Fruit fly (Drosophila melanogaster) whole organism, embryonic: ENCODE measurements around the gene CG43131.

Source experiments
- Awh ChIP-seq: fragments of 200-800 bp; sonication (Bioruptor generic); IDR thresholded peaks from 2 replicates; pipeline ENCODE4, ENCODE4 v1.3.6; 2022; ENCODE audit warnings: missing biosample characterization, missing genetic modification characterization
- Bgb ChIP-seq: fragments of 200-800 bp; sonication (Bioruptor generic); IDR thresholded peaks from 2 replicates; pipeline ENCODE4 v1.3.6; 2022; ENCODE audit warnings: missing biosample characterization, missing genetic modification characterization; ENCODE audit not compliant: partially characterized antibody
- Blimp-1 ChIP-seq: fragments of 200-800 bp; sonication (Bioruptor generic); optimal IDR thresholded peaks from 3 replicates; lab custom pipeline; 2018; ENCODE audit warnings: missing biosample characterization, missing genetic modification characterization, mild to moderate bottlenecking, moderate library complexity, missing genetic modification reagents
- CG10267 ChIP-seq: fragments of 200-800 bp; sonication (Bioruptor generic); optimal IDR thresholded peaks from 2 replicates; lab custom pipeline; 2018; ENCODE audit warnings: missing biosample characterization, mild to moderate bottlenecking, missing genetic modification characterization, moderate library complexity
- CG10565 ChIP-seq: fragments of 200-800 bp; sonication (Bioruptor generic); optimal IDR thresholded peaks from 3 replicates; lab custom pipeline; 2016; ENCODE audit warnings: missing biosample characterization, mild to moderate bottlenecking, missing genetic modification characterization
- CG10979 ChIP-seq: fragments of 200-800 bp; sonication (Bioruptor generic); optimal IDR thresholded peaks from 2 replicates; lab custom pipeline; 2018; ENCODE audit warnings: missing biosample characterization, mild to moderate bottlenecking, missing genetic modification characterization, moderate library complexity
- CG11695 ChIP-seq: fragments of 200-800 bp; sonication (Bioruptor generic); IDR thresholded peaks from 3 replicates; pipeline ENCODE4 v1.3.6; 2022; ENCODE audit warnings: missing biosample characterization, missing genetic modification characterization
- CG12155 ChIP-seq: fragments of 200-800 bp; sonication (Bioruptor generic); optimal IDR thresholded peaks from 3 replicates; lab custom pipeline; 2016; ENCODE audit warnings: missing biosample characterization, missing genetic modification characterization
- CG13424 ChIP-seq: fragments of 200-800 bp; sonication (Bioruptor generic); optimal IDR thresholded peaks from 2 replicates; lab custom pipeline; 2019; ENCODE audit warnings: missing biosample characterization, mild to moderate bottlenecking, missing genetic modification characterization, moderate library complexity
- CG13894 ChIP-seq: fragments of 200-800 bp; sonication (Bioruptor generic); optimal IDR thresholded peaks from 3 replicates; lab custom pipeline; 2018; ENCODE audit warnings: missing biosample characterization, mild to moderate bottlenecking, missing genetic modification characterization, moderate library complexity
- CG1529 ChIP-seq: fragments of 200-800 bp; sonication (Bioruptor generic); optimal IDR thresholded peaks from 3 replicates; lab custom pipeline; 2018; ENCODE audit warnings: missing biosample characterization, missing genetic modification characterization
- CG1603 ChIP-seq: fragments of 200-800 bp; sonication (Bioruptor generic); optimal IDR thresholded peaks from 2 replicates; lab custom pipeline; 2019; ENCODE audit warnings: missing biosample characterization, mild to moderate bottlenecking, missing genetic modification characterization, moderate library complexity
- CG17829 ChIP-seq: fragments of 200-800 bp; optimal IDR thresholded peaks from 2 replicates; lab custom pipeline; 2019; ENCODE audit warnings: missing biosample characterization, mild to moderate bottlenecking, missing genetic modification characterization, moderate library complexity
- CG18262 ChIP-seq: fragments of 200-800 bp; optimal IDR thresholded peaks from 3 replicates; lab custom pipeline; 2019; ENCODE audit warnings: missing biosample characterization, mild to moderate bottlenecking, missing genetic modification characterization, moderate library complexity
- CG34422 ChIP-seq: fragments of 200-800 bp; sonication (Bioruptor generic); IDR thresholded peaks from 3 replicates; pipeline ENCODE4 v1.3.6; 2022; ENCODE audit warnings: missing biosample characterization, missing genetic modification characterization
- CG3847 ChIP-seq: fragments of 200-800 bp; sonication (Bioruptor generic); IDR thresholded peaks from 2 replicates; pipeline ENCODE4 v1.3.6; 2022; ENCODE audit warnings: missing biosample characterization, missing genetic modification characterization
- CG43689 ChIP-seq: fragments of 200-800 bp; sonication (Bioruptor generic); IDR thresholded peaks from 2 replicates; pipeline ENCODE4 v1.3.6; 2022; ENCODE audit warnings: missing biosample characterization, missing genetic modification characterization
- CG4404 ChIP-seq: fragments of 200-800 bp; sonication (Bioruptor generic); IDR thresholded peaks from 2 replicates; pipeline ENCODE4 v1.3.6; 2022; ENCODE audit warnings: missing biosample characterization, missing genetic modification characterization
- CG9437 ChIP-seq: fragments of 200-800 bp; sonication (Bioruptor generic); optimal IDR thresholded peaks from 2 replicates; lab custom pipeline; 2018; ENCODE audit warnings: missing biosample characterization, mild to moderate bottlenecking, missing genetic modification characterization
- CoRest ChIP-seq: fragments of 200-800 bp; sonication (Bioruptor generic); optimal IDR thresholded peaks from 3 replicates; lab custom pipeline; 2018; ENCODE audit warnings: missing biosample characterization, mild to moderate bottlenecking, missing genetic modification characterization, moderate library complexity
- D19A ChIP-seq: fragments of 200-800 bp; optimal IDR thresholded peaks from 3 replicates; lab custom pipeline; 2019; ENCODE audit warnings: missing biosample characterization, mild to moderate bottlenecking, missing genetic modification characterization, moderate library complexity
- Dp ChIP-seq: fragments of 200-800 bp; sonication (Bioruptor generic); optimal IDR thresholded peaks from 2 replicates; lab custom pipeline; 2018; ENCODE audit warnings: missing biosample characterization, mild to moderate bottlenecking, missing genetic modification characterization, moderate library complexity
- E2f1 ChIP-seq: fragments of 200-800 bp; sonication (Bioruptor generic); IDR thresholded peaks from 2 replicates; pipeline ENCODE4 v1.3.6; 2022; ENCODE audit warnings: missing biosample characterization, missing genetic modification characterization
- HHEX ChIP-seq: fragments of 200-800 bp; sonication (Bioruptor generic); optimal IDR thresholded peaks from 3 replicates; lab custom pipeline; 2017; ENCODE audit warnings: missing biosample characterization, mild to moderate bottlenecking, missing genetic modification characterization, missing genetic modification reagents
- HLHmδ ChIP-seq: fragments of 200-800 bp; sonication (Bioruptor generic); optimal IDR thresholded peaks from 2 replicates; lab custom pipeline; 2018; ENCODE audit warnings: missing biosample characterization, mild to moderate bottlenecking, missing genetic modification characterization, moderate library complexity
- HmgD ChIP-seq: fragments of 200-800 bp; sonication (Bioruptor generic); optimal IDR thresholded peaks from 3 replicates; lab custom pipeline; 2016; ENCODE audit warnings: missing biosample characterization, missing genetic modification characterization
- Med ChIP-seq: fragments of 200-800 bp; sonication (Bioruptor generic); peaks from one replicate; lab custom pipeline; 2016; ENCODE audit warnings: missing biosample characterization, missing genetic modification characterization, mild to moderate bottlenecking, inconsistent platforms, moderate library complexity
- Oli ChIP-seq: fragments of 200-800 bp; sonication (Bioruptor generic); optimal IDR thresholded peaks from 2 replicates; lab custom pipeline; 2018; ENCODE audit warnings: missing biosample characterization, mild to moderate bottlenecking, missing genetic modification characterization, moderate library complexity
- Xbp1 ChIP-seq: fragments of 200-800 bp; sonication (Bioruptor generic); optimal IDR thresholded peaks from 3 replicates; lab custom pipeline; 2016; ENCODE audit warnings: missing biosample characterization, mild to moderate bottlenecking, missing genetic modification characterization
- Xrp1 ChIP-seq: fragments of 200-800 bp; sonication (Bioruptor generic); IDR thresholded peaks from 2 replicates; pipeline ENCODE4 v1.3.6; 2022; ENCODE audit warnings: missing biosample characterization, missing genetic modification characterization
- abd-A ChIP-seq: fragments of 200-800 bp; sonication (Bioruptor generic); optimal IDR thresholded peaks from 3 replicates; lab custom pipeline; 2019; ENCODE audit warnings: missing biosample characterization, mild to moderate bottlenecking, missing genetic modification characterization, moderate library complexity
- bcd ChIP-seq: fragments of 200-800 bp; sonication (Bioruptor generic); optimal IDR thresholded peaks from 2 replicates; lab custom pipeline; 2017; ENCODE audit warnings: missing biosample characterization, mild to moderate bottlenecking, missing genetic modification characterization
- crol ChIP-seq: fragments of 200-800 bp; sonication (Bioruptor generic); IDR thresholded peaks from 2 replicates; pipeline ENCODE4 v1.3.6; 2022; ENCODE audit warnings: missing biosample characterization, missing genetic modification characterization
- ewg ChIP-seq: fragments of 200-800 bp; sonication (Bioruptor generic); optimal IDR thresholded peaks from 3 replicates; lab custom pipeline; 2017; ENCODE audit warnings: mild to moderate bottlenecking, missing biosample characterization, missing genetic modification reagents, missing genetic modification characterization
- fd102C ChIP-seq: fragments of 200-800 bp; sonication (Bioruptor generic); optimal IDR thresholded peaks from 2 replicates; lab custom pipeline; 2018; ENCODE audit warnings: missing biosample characterization, mild to moderate bottlenecking, missing genetic modification characterization, moderate library complexity
- fd96Cb ChIP-seq: fragments of 200-800 bp; sonication (Bioruptor generic); optimal IDR thresholded peaks from 2 replicates; lab custom pipeline; 2018; ENCODE audit warnings: missing biosample characterization, mild to moderate bottlenecking, missing genetic modification characterization, moderate library complexity
- gem ChIP-seq: fragments of 200-800 bp; sonication (Bioruptor generic); optimal IDR thresholded peaks from 2 replicates; lab custom pipeline; 2019; ENCODE audit warnings: missing biosample characterization, mild to moderate bottlenecking, missing genetic modification characterization, moderate library complexity
- hth ChIP-seq: fragments of >200 bp; optimal IDR thresholded peaks from 2 replicates; lab custom pipeline; 2017; ENCODE audit warnings: inconsistent platforms
- nmo ChIP-seq: fragments of 200-800 bp; sonication (Bioruptor generic); optimal IDR thresholded peaks from 2 replicates; lab custom pipeline; 2018; ENCODE audit warnings: missing biosample characterization, mild to moderate bottlenecking, missing genetic modification characterization, moderate library complexity
- onecut ChIP-seq: fragments of 200-800 bp; sonication (Bioruptor generic); IDR thresholded peaks from 2 replicates; pipeline ENCODE4 v1.3.6; 2022; ENCODE audit warnings: missing biosample characterization, missing genetic modification characterization
- pan ChIP-seq, 4 experiments: fragments of >200 bp in 3 of 4; fragments of 200-800 bp in 1 of 4; sonication (Bioruptor generic) in 1 of 4; optimal IDR thresholded peaks in 3 of 4; IDR thresholded peaks in 1 of 4; 2 replicates each; pipeline versions ENCODE4 v1.3.6 to Lab custom; 2017 to 2022; ENCODE audit warnings: missing biosample characterization in 2 of 4, missing genetic modification characterization in 2 of 4, mixed read lengths in 1 of 4
- phol ChIP-seq: fragments of 200-800 bp; sonication (Bioruptor generic); optimal IDR thresholded peaks from 3 replicates; lab custom pipeline; 2018; ENCODE audit warnings: missing biosample characterization, mild to moderate bottlenecking, missing genetic modification characterization, moderate library complexity
- row ChIP-seq: fragments of 200-800 bp; sonication (Bioruptor generic); IDR thresholded peaks from 3 replicates; pipeline ENCODE4 v1.3.6; 2022; ENCODE audit warnings: missing biosample characterization, missing genetic modification characterization
- sd ChIP-seq: fragments of 200-800 bp; sonication (Bioruptor generic); optimal IDR thresholded peaks from 3 replicates; lab custom pipeline; 2018; ENCODE audit warnings: missing biosample characterization, mild to moderate bottlenecking, missing genetic modification characterization, moderate library complexity
- tgo ChIP-seq: fragments of 200-800 bp; sonication (Bioruptor generic); IDR thresholded peaks from 3 replicates; pipeline ENCODE4 v1.3.6; 2022; ENCODE audit warnings: missing biosample characterization, missing genetic modification characterization
- trem ChIP-seq: fragments of 200-800 bp; optimal IDR thresholded peaks from 3 replicates; lab custom pipeline; 2019; ENCODE audit warnings: missing biosample characterization, mild to moderate bottlenecking, missing genetic modification characterization, moderate library complexity
- wek ChIP-seq: fragments of 200-800 bp; sonication (Bioruptor generic); optimal IDR thresholded peaks from 3 replicates; lab custom pipeline; 2018; ENCODE audit warnings: missing biosample characterization, mild to moderate bottlenecking, missing genetic modification characterization, moderate library complexity
- zfh1 ChIP-seq: fragments of 200-800 bp; sonication (Bioruptor generic); IDR thresholded peaks from 3 replicates; pipeline ENCODE4 v1.3.6; 2022; ENCODE audit warnings: missing biosample characterization, missing genetic modification characterization

Gene CG43131

DNA sequence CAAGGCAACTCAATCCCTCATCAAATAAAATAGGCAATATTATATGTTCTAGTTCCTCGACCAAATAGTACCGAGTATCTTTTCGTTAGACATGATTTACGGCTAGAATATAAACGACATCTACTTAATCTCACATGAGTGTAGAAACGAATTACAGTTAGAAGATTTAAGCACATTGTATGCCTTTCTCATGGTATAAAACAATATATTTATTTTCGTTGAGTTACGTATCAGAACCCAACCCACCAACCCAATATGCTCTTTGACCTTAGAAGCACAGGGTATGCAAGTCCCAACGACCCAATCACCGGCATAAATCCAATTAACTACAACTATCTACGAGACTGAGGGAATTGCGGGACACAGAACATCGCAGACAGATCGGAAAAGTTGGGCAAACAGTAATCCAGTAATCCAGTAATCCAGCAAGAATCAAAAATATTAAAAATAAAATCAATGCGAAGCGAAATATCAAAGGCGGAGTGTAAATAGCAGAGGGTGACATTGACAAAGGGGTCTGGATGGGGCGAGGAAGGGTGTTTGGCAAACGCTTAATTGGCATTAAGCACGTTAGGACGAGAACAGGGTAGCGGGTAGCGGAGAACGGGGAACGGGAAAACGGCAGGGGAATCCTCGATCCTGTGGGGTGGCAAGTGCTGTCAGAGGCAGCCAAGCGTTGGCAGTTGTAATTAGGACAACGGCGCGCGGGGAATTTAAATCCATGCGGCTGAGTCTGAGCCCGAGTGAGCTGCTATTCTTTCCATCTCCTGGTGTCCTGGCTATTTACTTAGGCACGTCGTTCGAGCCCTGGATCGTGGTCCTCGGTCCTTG lies 13.5 kb upstream of the CG43131 start (continued):
- no peak for TF ChIP-seq CG9437 (GFP tag; lab: Kevin White, UChicago)
- peak; percentile 23 for TF ChIP-seq CG13894 (tag; lab: Kevin White, UChicago)
- TF ChIP-seq onecut: peak; percentile 39
- TF ChIP-seq nmo (GFP tag; lab: Kevin White, UChicago): no peak
- no peak for TF ChIP-seq HmgD
- TF ChIP-seq HLHmδ (GFP tag; lab: Kevin White, UChicago): no peak
- TF ChIP-seq fd102C: no peak
- TF ChIP-seq CG1529 (GFP tag; lab: Kevin White, UChicago): no peak
- peak; percentile 70 for TF ChIP-seq Awh (GFP tag; lab: Robert Waterston, UW)
- TF ChIP-seq Dp (GFP tag; lab: Kevin White, UChicago): no peak
- peak in 1 of 2 experiments; percentile 39 for TF ChIP-seq pan (optimal IDR thresholded peaks at IDR 0.05; lab: Kevin White, UChicago)
- peak in 1 of 2 experiments; percentile 15 for TF ChIP-seq pan (GFP tag; optimal IDR thresholded peaks at IDR 0.05 in 1 of 2, IDR thresholded peaks at IDR 0.05 in 1 of 2)
- no peak for TF ChIP-seq tgo (GFP tag; lab: Robert Waterston, UW)
- TF ChIP-seq CG10979 (tag; lab: Kevin White, UChicago): peak; percentile 40
- peak; percentile 26 for TF ChIP-seq sd (tag; lab: Kevin White, UChicago)
- TF ChIP-seq CG3847 (GFP tag; lab: Robert Waterston, UW): no peak
- TF ChIP-seq CG13424 (tag; lab: Kevin White, UChicago): no peak
- peak; percentile 0 for TF ChIP-seq CoRest (tag; lab: Kevin White, UChicago)
- peak; percentile 12 for TF ChIP-seq Xbp1
- no peak for TF ChIP-seq CG10565 (GFP tag; lab: Kevin White, UChicago)
- no peak for TF ChIP-seq hth (lab: Kevin White, UChicago)
- no peak for TF ChIP-seq Blimp-1 (GFP tag; lab: Kevin White, UChicago)
- no peak for TF ChIP-seq HHEX (GFP tag; lab: Kevin White, UChicago)
- no peak for TF ChIP-seq E2f1 (GFP tag; lab: Robert Waterston, UW)
- peak; percentile 22 for TF ChIP-seq CG10267 (tag; lab: Kevin White, UChicago)
- peak; percentile 31 for TF ChIP-seq CG18262 (tag; lab: Kevin White, UChicago)
- no peak for TF ChIP-seq CG4404 (GFP tag; lab: Robert Waterston, UW)
- peak; percentile 43 for TF ChIP-seq gem
- no peak for TF ChIP-seq CG12155 (GFP tag; lab: Kevin White, UChicago)
- peak; percentile 78 for TF ChIP-seq crol (GFP tag; lab: Robert Waterston, UW)
- peak; percentile 40 for TF ChIP-seq abd-A (tag; lab: Kevin White, UChicago)
- no peak for TF ChIP-seq Bgb (GFP tag; lab: Robert Waterston, UW)
- peak; percentile 23 for TF ChIP-seq CG17829 (tag; lab: Kevin White, UChicago)
- peak; percentile 21 for TF ChIP-seq trem (tag; lab: Kevin White, UChicago)
- TF ChIP-seq D19A: peak; percentile 13
- peak; percentile 16 for TF ChIP-seq fd96Cb (tag; lab: Kevin White, UChicago)
- no peak for TF ChIP-seq wek (GFP tag; lab: Kevin White, UChicago)
- TF ChIP-seq CG43689 (GFP tag; lab: Robert Waterston, UW): no peak
- no peak for TF ChIP-seq bcd
- peak; percentile 66 for TF ChIP-seq Med
- 0 out of 3 replicates have a peak, but pooled peaks have one; percentile 22 for TF ChIP-seq zfh1 (GFP tag; lab: Robert Waterston, UW)
- TF ChIP-seq CG34422 (GFP tag; lab: Robert Waterston, UW): no peak
- peak; percentile 5 for TF ChIP-seq Oli
- peak; percentile 49; the same call in 2 of the 3 replicates for TF ChIP-seq row (GFP tag; lab: Robert Waterston, UW)
- TF ChIP-seq ewg (GFP tag; lab: Kevin White, UChicago): no peak
- no peak for TF ChIP-seq CG11695 (GFP tag; lab: Robert Waterston, UW)
- TF ChIP-seq phol (tag; lab: Kevin White, UChicago): peak; percentile 8
- TF ChIP-seq CG1603 (tag; lab: Kevin White, UChicago): peak; percentile 44
- peak; percentile 44; the same call in 1 of the 2 replicates for TF ChIP-seq Xrp1 (GFP tag; lab: Robert Waterston, UW)
